Fruit fly (Drosophila melanogaster) whole organism, wandering third instar larva: Measurements from ENCODE around the gene Mdh1.

Source experiments
- Abd-B ChIP-seq: fragments of >200 bp; optimal IDR thresholded peaks from 2 replicates; lab custom pipeline; 2017; ENCODE audit warnings: missing biosample characterization, missing genetic modification characterization
- CG32264 ChIP-seq: fragments of 200-800 bp; sonication (Bioruptor generic); optimal IDR thresholded peaks from 2 replicates; lab custom pipeline; 2016; ENCODE audit warnings: missing biosample characterization, missing genetic modification characterization
- CG9705 ChIP-seq: fragments of 200-800 bp; sonication (Bioruptor generic); optimal IDR thresholded peaks from 2 replicates; lab custom pipeline; 2018; ENCODE audit warnings: missing biosample characterization, mild to moderate bottlenecking, missing genetic modification characterization
- CrebA ChIP-seq: fragments of 200-800 bp; sonication (Bioruptor generic); optimal IDR thresholded peaks from 2 replicates; lab custom pipeline; 2016; ENCODE audit warnings: missing biosample characterization, mild to moderate bottlenecking, missing genetic modification characterization, borderline replicate concordance
- Dfd ChIP-seq: fragments of >200 bp; optimal IDR thresholded peaks from 2 replicates; lab custom pipeline; 2017; ENCODE audit warnings: missing biosample characterization, missing genetic modification characterization
- GATAd ChIP-seq: sonication (Bioruptor generic); optimal IDR thresholded peaks from 2 replicates; lab custom pipeline; 2016; ENCODE audit warnings: missing biosample characterization, missing genetic modification characterization
- HLH106 ChIP-seq: fragments of 200-800 bp; optimal IDR thresholded peaks from 3 replicates; lab custom pipeline; 2019; ENCODE audit warnings: missing biosample characterization, mild to moderate bottlenecking, missing genetic modification characterization, moderate library complexity
- Hnf4 ChIP-seq: fragments of 200-800 bp; sonication (Bioruptor generic); optimal IDR thresholded peaks from 2 replicates; lab custom pipeline; 2016; ENCODE audit warnings: missing biosample characterization, mild to moderate bottlenecking, missing genetic modification characterization
- Hr83 ChIP-seq: fragments of 200-300 bp; sonication (Bioruptor generic); optimal IDR thresholded peaks from 2 replicates; lab custom pipeline; 2016; ENCODE audit warnings: missing biosample characterization, mild to moderate bottlenecking, missing genetic modification characterization, moderate library complexity; ENCODE audit not compliant: poor library complexity, severe bottlenecking
- Jra ChIP-seq: sonication (Bioruptor generic); optimal IDR thresholded peaks from 2 replicates; lab custom pipeline; 2016; ENCODE audit warnings: missing biosample characterization, missing genetic modification characterization
- Myc ChIP-seq: fragments of >200 bp; optimal IDR thresholded peaks from 2 replicates; lab custom pipeline; 2017
- N ChIP-seq: fragments of >200 bp; optimal IDR thresholded peaks from 2 replicates; lab custom pipeline; 2018; ENCODE audit warnings: missing biosample characterization, missing external identifiers, missing genetic modification characterization
- OdsH ChIP-seq: fragments of 200-800 bp; sonication (Bioruptor generic); optimal IDR thresholded peaks from 2 replicates; lab custom pipeline; 2016; ENCODE audit warnings: missing biosample characterization, mild to moderate bottlenecking, missing genetic modification characterization
- Rel ChIP-seq, 2 experiments: fragments of 200-800 bp; sonication (Bioruptor generic) in 1 of 2; optimal IDR thresholded peaks; 2 replicates in 1 of 2; 3 replicates in 1 of 2; lab custom pipeline; 2016 to 2019; ENCODE audit warnings: mild to moderate bottlenecking in 2 of 2, missing biosample characterization in 2 of 2, missing genetic modification characterization in 2 of 2, moderate library complexity in 1 of 2
- Sp1 ChIP-seq: fragments of 200-800 bp; sonication (Bioruptor generic); optimal IDR thresholded peaks from 3 replicates; lab custom pipeline; 2019; ENCODE audit warnings: missing biosample characterization, mild to moderate bottlenecking, missing genetic modification characterization, moderate library complexity
- Vsx2 ChIP-seq: fragments of 200-300, 225-300 bp; sonication (Bioruptor generic); optimal IDR thresholded peaks from 2 replicates; lab custom pipeline; 2018; ENCODE audit warnings: missing biosample characterization, missing genetic modification characterization; ENCODE audit not compliant: partially characterized antibody
- br ChIP-seq: fragments of 200-800 bp; sonication (Bioruptor generic); optimal IDR thresholded peaks from 2 replicates; lab custom pipeline; 2016; ENCODE audit warnings: missing biosample characterization, missing genetic modification characterization
- brk ChIP-seq: fragments of 200-800 bp; sonication (Bioruptor generic); optimal IDR thresholded peaks from 2 replicates; lab custom pipeline; 2016; ENCODE audit warnings: missing biosample characterization, mild to moderate bottlenecking, missing genetic modification characterization
- dl ChIP-seq, 2 experiments: fragments of 175-275, 200-275 bp in 1 of 2; fragments of 200-275 bp in 1 of 2; sonication (Bioruptor generic); optimal IDR thresholded peaks; lab custom pipeline; 2018; ENCODE audit warnings: mild to moderate bottlenecking in 2 of 2, missing biosample characterization in 2 of 2, missing genetic modification characterization in 2 of 2, moderate library complexity in 2 of 2; ENCODE audit not compliant: partially characterized antibody in 2 of 2, insufficient read depth in 1 of 2
- dmrt93B ChIP-seq: fragments of 200-800 bp; sonication (Bioruptor generic); optimal IDR thresholded peaks from 2 replicates; lab custom pipeline; 2018; ENCODE audit warnings: missing biosample characterization, mild to moderate bottlenecking, missing genetic modification characterization
- ey ChIP-seq: fragments of 200-800 bp; sonication (Bioruptor generic); optimal IDR thresholded peaks from 2 replicates; lab custom pipeline; 2016; ENCODE audit warnings: missing biosample characterization, missing genetic modification characterization
- foxo ChIP-seq, 2 experiments: fragments of 200-800 bp; sonication (Bioruptor generic); optimal IDR thresholded peaks; 2 replicates in 1 of 2; 3 replicates in 1 of 2; lab custom pipeline; 2016 to 2017; ENCODE audit warnings: missing biosample characterization in 2 of 2, missing genetic modification characterization in 2 of 2
- fru ChIP-seq: fragments of 200-800 bp; sonication (Bioruptor generic); optimal IDR thresholded peaks from 3 replicates; lab custom pipeline; 2016; ENCODE audit warnings: missing biosample characterization, mild to moderate bottlenecking, missing genetic modification characterization
- h ChIP-seq: fragments of 200-800 bp; sonication (Bioruptor generic); optimal IDR thresholded peaks from 3 replicates; lab custom pipeline; 2016; ENCODE audit warnings: missing biosample characterization, mild to moderate bottlenecking, missing genetic modification characterization
- jim ChIP-seq: fragments of 175-275, 200-325 bp; sonication (Bioruptor generic); optimal IDR thresholded peaks from 2 replicates; lab custom pipeline; 2016; ENCODE audit warnings: missing biosample characterization, mild to moderate bottlenecking, missing genetic modification characterization
- lola ChIP-seq: fragments of >200 bp; optimal IDR thresholded peaks from 2 replicates; lab custom pipeline; 2017; ENCODE audit warnings: missing biosample characterization, missing genetic modification characterization
- pan ChIP-seq: fragments of >200 bp; optimal IDR thresholded peaks from 2 replicates; lab custom pipeline; 2017
- psq ChIP-seq: fragments of 200-800 bp; sonication (Bioruptor generic); optimal IDR thresholded peaks from 3 replicates; lab custom pipeline; 2017; ENCODE audit warnings: missing biosample characterization, mild to moderate bottlenecking, missing genetic modification characterization, moderate library complexity
- rgr ChIP-seq: fragments of 200-800 bp; sonication (Bioruptor generic); optimal IDR thresholded peaks from 3 replicates; lab custom pipeline; 2016; ENCODE audit warnings: missing biosample characterization, mild to moderate bottlenecking, missing genetic modification characterization
- sage ChIP-seq: fragments of 200-800 bp; sonication (Bioruptor generic); optimal IDR thresholded peaks from 2 replicates; lab custom pipeline; 2016; ENCODE audit warnings: missing biosample characterization, mild to moderate bottlenecking, missing genetic modification characterization
- sv ChIP-seq: fragments of 200-800 bp; sonication (Bioruptor generic); optimal IDR thresholded peaks from 3 replicates; lab custom pipeline; 2016; ENCODE audit warnings: missing biosample characterization, missing genetic modification characterization
- tai ChIP-seq: sonication (Bioruptor generic); optimal IDR thresholded peaks from 2 replicates; lab custom pipeline; 2016; ENCODE audit warnings: missing biosample characterization, missing genetic modification characterization
- usp ChIP-seq: fragments of >200 bp; optimal IDR thresholded peaks from 2 replicates; lab custom pipeline; 2017; ENCODE audit warnings: missing biosample characterization, missing genetic modification characterization
- woc ChIP-seq: sonication (Bioruptor generic); optimal IDR thresholded peaks from 2 replicates; lab custom pipeline; 2016; ENCODE audit warnings: missing biosample characterization, mild to moderate bottlenecking, missing genetic modification characterization

Mdh1 gene

dm6 chr2L:10376276-10376675 is 19.9 kb downstream of the Mdh1 start:
- TF ChIP-seq brk (GFP tag; lab: Kevin White, UChicago) (no peak), CG32264 (GFP tag; lab: Kevin White, UChicago) (no peak), fru (GFP tag; lab: Kevin White, UChicago) (no peak), rgr (GFP tag; lab: Kevin White, UChicago) (no peak), CG9705 (GFP tag; lab: Kevin White, UChicago) (no peak), woc (no peak), GATAd (GFP tag; lab: Kevin White, UChicago) (no peak), N (GFP tag; lab: Kevin White, UChicago) (no peak), CrebA (GFP tag; lab: Kevin White, UChicago) (no peak), Jra (GFP tag; lab: Kevin White, UChicago) (no peak), dl (GFP tag; optimal IDR thresholded peaks at IDR 0.05; lab: Kevin White, UChicago; ENCODE audit: insufficient read depth in 1 of 2, partially characterized antibody in 2 of 2) (no peak), usp (GFP tag; lab: Kevin White, UChicago) (no peak), psq (GFP tag; lab: Kevin White, UChicago) (no peak), Dfd (GFP tag; lab: Kevin White, UChicago) (no peak)
- TF ChIP-seq, all 38 proteins: peak for 0

dm6 chr2L:10375464-10376236 is 20.5 kb downstream of the Mdh1 start, which contains the start of the genes CG33303 and dpr19:
CG33303 (minus strand) TSS chr2L:10375757.
dpr19 (plus strand) TSS chr2L:10376168.
- TF ChIP-seq sage (GFP tag; lab: Kevin White, UChicago) (no peak), HLH106 (tag; lab: Kevin White, UChicago) (peak; percentile 69), Rel (GFP tag; optimal IDR thresholded peaks at IDR 0.05; lab: Kevin White, UChicago) (no peak), Rel (tag; optimal IDR thresholded peaks at IDR 0.05; lab: Kevin White, UChicago) (peak; percentile 43), dl (GFP tag; optimal IDR thresholded peaks at IDR 0.05; lab: Kevin White, UChicago; ENCODE audit: insufficient read depth in 1 of 2, partially characterized antibody in 2 of 2) (no peak), Sp1 (GFP tag; lab: Kevin White, UChicago) (peak; percentile 69), jim (GFP tag; lab: Kevin White, UChicago) (no peak), OdsH (GFP tag; lab: Kevin White, UChicago) (peak; percentile 18), h (GFP tag; lab: Kevin White, UChicago) (no peak), Hr83 (GFP tag; lab: Kevin White, UChicago) (peak; percentile 21), rgr (GFP tag; lab: Kevin White, UChicago) (peak; percentile 62), woc (no peak), Hnf4 (no peak)

dm6 chr2L:10373605-10374269 is 22.4 kb downstream of the Mdh1 start, which contains the start of gene rho-5:
rho-5 (minus strand) TSS chr2L:10373900.
- TF ChIP-seq Sp1 (GFP tag; lab: Kevin White, UChicago): no peak
- TF ChIP-seq CG9705 (GFP tag; lab: Kevin White, UChicago): no peak
- TF ChIP-seq CG32264 (GFP tag; lab: Kevin White, UChicago): no peak
- no peak for TF ChIP-seq br
- TF ChIP-seq pan (lab: Kevin White, UChicago): no peak
- no peak for TF ChIP-seq dmrt93B (GFP tag; lab: Kevin White, UChicago)
- no peak for TF ChIP-seq ey
- TF ChIP-seq GATAd (GFP tag; lab: Kevin White, UChicago): no peak
- no peak for TF ChIP-seq jim (GFP tag; lab: Kevin White, UChicago)
- no peak for TF ChIP-seq Myc (lab: Kevin White, UChicago)
- no peak for TF ChIP-seq tai
- no peak for TF ChIP-seq h (GFP tag; lab: Kevin White, UChicago)
- no peak for TF ChIP-seq Abd-B (GFP tag; lab: Kevin White, UChicago)
- TF ChIP-seq sv (GFP tag; lab: Kevin White, UChicago): no peak
- no peak for TF ChIP-seq foxo (GFP tag; optimal IDR thresholded peaks at IDR 0.05; lab: Kevin White, UChicago)
- no peak for TF ChIP-seq lola (GFP tag; lab: Kevin White, UChicago)
- no peak for TF ChIP-seq OdsH (GFP tag; lab: Kevin White, UChicago)
- TF ChIP-seq Hnf4: no peak
- TF ChIP-seq Vsx2 (GFP tag; lab: Kevin White, UChicago): no peak
